Worm (Caenorhabditis elegans) whole organism, L4/young adult: Measurements from ENCODE around the gene adal-1.

Experiments used
- W03F9.2 ChIP-seq: fragments of 150-350 bp; optimal IDR thresholded peaks from 2 replicates; lab custom pipeline; 2014; ENCODE audit warnings: missing biosample characterization, missing genetic modification characterization
- dao-5 ChIP-seq: sonication (generic microtip); optimal IDR thresholded peaks from 2 replicates; lab custom pipeline; 2016; ENCODE audit warnings: missing genotype, missing genetic modification characterization, moderate library complexity, missing compliant biosample characterization
- him-1 ChIP-seq: sonication (generic microtip); optimal IDR thresholded peaks from 2 replicates; lab custom pipeline; 2016; ENCODE audit warnings: missing genotype, missing genetic modification reagents, missing genetic modification characterization, missing compliant biosample characterization

DNA sequence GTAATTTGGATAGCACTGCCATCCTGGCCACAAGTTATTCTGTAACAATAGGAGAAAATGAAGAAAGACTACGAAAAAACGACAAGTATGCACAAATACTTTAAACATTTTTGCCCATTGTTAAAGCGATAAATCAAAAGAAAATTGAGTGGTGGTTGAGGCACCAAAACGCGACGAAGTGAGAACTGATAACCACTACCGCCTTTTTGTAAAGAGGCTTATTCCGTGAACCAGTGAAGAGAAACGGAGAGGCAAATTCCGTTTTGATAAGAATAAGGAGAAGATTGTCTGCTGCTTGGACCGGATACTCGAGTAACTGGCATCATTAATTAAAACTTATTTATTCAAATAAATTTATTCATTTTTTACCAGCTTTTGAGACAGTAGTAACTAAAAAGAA, 9.7 kb downstream of the adal-1 start, which contains the start of gene pmp-1:
- no peak for TF ChIP-seq him-1 (tag; lab: Kevin White, UChicago)
- TF ChIP-seq dao-5 (tag; lab: Kevin White, UChicago): no peak
- no peak for TF ChIP-seq W03F9.2 (tag; lab: Kevin White, UChicago)
